Fruit fly (Drosophila melanogaster): ENCODE results near the gene CG11696.
A peak's percentile ranks its signal among the peaks of the same experiment; 100 is the strongest.

Gene CG11696

dm6 chrX:11569956-11570695 is 3.4 kb upstream of the CG11696 start, which contains the start of the genes Polr2A and CG11699 (continued):
- TF ChIP-seq CG15479 (GFP tag; optimal IDR thresholded peaks at IDR 0.05): peak; percentile 36
- TF ChIP-seq CG17328 (GFP tag; IDR thresholded peaks at IDR 0.05): no peak
- no peak for TF ChIP-seq CG6689 (GFP tag; IDR thresholded peaks at IDR 0.05)
- peak; percentile 62 for TF ChIP-seq gfzf (GFP tag; optimal IDR thresholded peaks at IDR 0.05)
- TF ChIP-seq maf-S (GFP tag; optimal IDR thresholded peaks at IDR 0.05): no peak
- no peak for TF ChIP-seq shn (GFP tag; optimal IDR thresholded peaks at IDR 0.05)
- TF ChIP-seq HHEX (GFP tag; optimal IDR thresholded peaks at IDR 0.05): peak; percentile 61
- TF ChIP-seq CG16815 (GFP tag; optimal IDR thresholded peaks at IDR 0.05): no peak
- no peak; the same call in 1 of the 2 replicates for TF ChIP-seq bbx (GFP tag; IDR thresholded peaks at IDR 0.05; ENCODE audit: partially characterized antibody)
- no peak for TF ChIP-seq CG11696 (GFP tag; IDR thresholded peaks at IDR 0.05)
- no peak for TF ChIP-seq Lpt (GFP tag; optimal IDR thresholded peaks at IDR 0.05)
- TF ChIP-seq scrt (GFP tag; optimal IDR thresholded peaks at IDR 0.05): no peak
- TF ChIP-seq wor (GFP tag; IDR thresholded peaks at IDR 0.05): no peak
- TF ChIP-seq z (GFP tag; IDR thresholded peaks at IDR 0.05): no peak
- TF ChIP-seq HmgD (GFP tag; optimal IDR thresholded peaks at IDR 0.05): no peak
- TF ChIP-seq CG12391 (tag; optimal IDR thresholded peaks at IDR 0.05): peak; percentile 66
- TF ChIP-seq CG9609 (GFP tag; optimal IDR thresholded peaks at IDR 0.05): no peak
- TF ChIP-seq stc (GFP tag; IDR thresholded peaks at IDR 0.05): no peak
- TF ChIP-seq sens-2 (GFP tag; IDR thresholded peaks at IDR 0.05): no peak
- no peak for TF ChIP-seq inv (GFP tag; IDR thresholded peaks at IDR 0.05; ENCODE audit: partially characterized antibody)
- no peak for TF ChIP-seq pfk (GFP tag; optimal IDR thresholded peaks at IDR 0.05)
- no peak for TF ChIP-seq ap (GFP tag; IDR thresholded peaks at IDR 0.05)
- TF ChIP-seq CG30403 (GFP tag; optimal IDR thresholded peaks at IDR 0.05): peak; percentile 57
- no peak for TF ChIP-seq tio (GFP tag; optimal IDR thresholded peaks at IDR 0.05)
- TF ChIP-seq Side (GFP tag; optimal IDR thresholded peaks at IDR 0.05): no peak
- no peak for TF ChIP-seq CG17568 (GFP tag; optimal IDR thresholded peaks at IDR 0.05)
- TF ChIP-seq CG11085 (GFP tag; IDR thresholded peaks at IDR 0.05): 0 out of 2 replicates have a peak, but pooled peaks have one; percentile 32
- TF ChIP-seq gem (tag; optimal IDR thresholded peaks at IDR 0.05): no peak
- TF ChIP-seq CG9215 (GFP tag; IDR thresholded peaks at IDR 0.05): peak; percentile 33
- TF ChIP-seq CG17359 (tag; optimal IDR thresholded peaks at IDR 0.05): peak; percentile 8
- peak; percentile 41; the same call in 1 of the 3 replicates for TF ChIP-seq tgo (GFP tag; IDR thresholded peaks at IDR 0.05)
- no peak for TF ChIP-seq ftz-f1 (GFP tag; optimal IDR thresholded peaks at IDR 0.05)
- TF ChIP-seq dati (GFP tag; IDR thresholded peaks at IDR 0.05): no peak
- peak; percentile 40 for TF ChIP-seq zen (tag; optimal IDR thresholded peaks at IDR 0.05)
- no peak for TF ChIP-seq peb (GFP tag; IDR thresholded peaks at IDR 0.05)
- TF ChIP-seq usp (GFP tag; optimal IDR thresholded peaks at IDR 0.05): no peak
- peak; percentile 95 for TF ChIP-seq Sry-β (GFP tag; optimal IDR thresholded peaks at IDR 0.05)
- TF ChIP-seq salm (tag; optimal IDR thresholded peaks at IDR 0.05): no peak
- peak; percentile 53 for TF ChIP-seq CG13894 (tag; optimal IDR thresholded peaks at IDR 0.05)
- peak; percentile 71 for TF ChIP-seq pzg (GFP tag; optimal IDR thresholded peaks at IDR 0.05)
- peak; percentile 64 for TF ChIP-seq CG13775 (GFP tag; optimal IDR thresholded peaks at IDR 0.05)
- TF ChIP-seq CG11247 (GFP tag; IDR thresholded peaks at IDR 0.05): no peak
- TF ChIP-seq h (optimal IDR thresholded peaks at IDR 0.05): no peak
- no peak for TF ChIP-seq tap (tag; optimal IDR thresholded peaks at IDR 0.05)
- no peak for TF ChIP-seq CrebB (tag; optimal IDR thresholded peaks at IDR 0.05)
- peak; percentile 47 for TF ChIP-seq Fer1 (GFP tag; optimal IDR thresholded peaks at IDR 0.05)
- peak; percentile 6 to 57 for TF ChIP-seq bsh (GFP tag; optimal IDR thresholded peaks at IDR 0.05)
- TF ChIP-seq Opbp (GFP tag; IDR thresholded peaks at IDR 0.05; ENCODE audit: partially characterized antibody): 0 out of 3 replicates have a peak, but pooled peaks have one; percentile 29
- TF ChIP-seq twi (tag; optimal IDR thresholded peaks at IDR 0.05): peak; percentile 48
- no peak for TF ChIP-seq Hmx (GFP tag; optimal IDR thresholded peaks at IDR 0.05)

All from whole organism, embryonic.